Worm (Caenorhabditis elegans): ENCODE measurements around the gene F25E5.1.
"Not testable (repeated sequence)": the region's sequence is repeated elsewhere in the genome, so short reads cannot be mapped to it uniquely, and the experiment has no call there.

The F25E5.1 gene

ce11 chrV:7437538-7437937 lies 28.1 kb upstream of the F25E5.1 start, which contains the start of gene F25E5.9 (continued):
- peak; percentile 67 for TF ChIP-seq hmg-1.1 (GFP tag; IDR thresholded peaks at IDR 0.05)
- TF ChIP-seq dpl-1 (GFP tag; optimal IDR thresholded peaks at IDR 0.05): no peak
- TF ChIP-seq T26A8.4 (GFP tag; IDR thresholded peaks at IDR 0.05): no peak
- TF ChIP-seq rbr-2 (tag; optimal IDR thresholded peaks at IDR 0.05): peak; percentile 28
- TF ChIP-seq daf-19 (GFP tag; conservative IDR thresholded peaks at IDR 0.05): no peak

ce11 chrV:7437985-7438384 lies 27.7 kb upstream of the F25E5.1 start, which contains the start of gene F25E5.16:
Gene F25E5.16, plus strand, starts transcription at chrV:7438285.
- TF ChIP-seq lin-29 (GFP tag; IDR thresholded peaks at IDR 0.05) (no peak), spr-3 (GFP tag; optimal IDR thresholded peaks at IDR 0.05) (no peak), hif-1 (tag; optimal IDR thresholded peaks at IDR 0.05) (no peak), hlh-11 (tag; optimal IDR thresholded peaks at IDR 0.05) (no peak), mxl-3 (GFP tag; optimal IDR thresholded peaks at IDR 0.05) (no peak), skn-1 (tag; optimal IDR thresholded peaks at IDR 0.05) (no peak), lin-15B (tag; optimal IDR thresholded peaks at IDR 0.05) (no peak), dpl-1 (GFP tag; optimal IDR thresholded peaks at IDR 0.05) (no peak), fos-1 (tag; optimal IDR thresholded peaks at IDR 0.05) (no peak), egl-27 (tag; optimal IDR thresholded peaks at IDR 0.05) (no peak), daf-16 (GFP tag; optimal IDR thresholded peaks at IDR 0.05) (no peak), daf-16 (tag; optimal IDR thresholded peaks at IDR 0.05) (no peak), madf-9 (GFP tag; conservative IDR thresholded peaks at IDR 0.05) (no peak)

- TF ChIP-seq T26A8.4 (GFP tag; IDR thresholded peaks at IDR 0.05) (no peak), ztf-11 (tag; optimal IDR thresholded peaks at IDR 0.05) (no peak), nhr-28 (tag; optimal IDR thresholded peaks at IDR 0.05) (no peak), ceh-62 (tag; optimal IDR thresholded peaks at IDR 0.05) (no peak), spr-3 (GFP tag; optimal IDR thresholded peaks at IDR 0.05) (no peak), hmg-1.1 (GFP tag; IDR thresholded peaks at IDR 0.05) (no peak), F10B5.3 (tag; optimal IDR thresholded peaks at IDR 0.05) (no peak)
These were observed 25.9 kb upstream of the F25E5.1 start, which contains the start of gene try-13 for ce11 chrV:7439807-7440206. Gene try-13, plus strand, starts transcription at chrV:7440107.

ce11 chrV:7443480-7443879 lies 22.2 kb upstream of the F25E5.1 start:
- TF ChIP-seq zip-11 (GFP tag; IDR thresholded peaks at IDR 0.05) (peak; percentile 62; the same call in 1 of the 2 replicates), madf-5 (GFP tag; IDR thresholded peaks at IDR 0.05) (0 out of 4 replicates have a peak, but pooled peaks of 1 of the 2 experiments have one; percentile 17), arid-1 (GFP tag; conservative IDR thresholded peaks at IDR 0.05) (0 out of 2 replicates have a peak, but pooled peaks have one; percentile 41), tag-97 (GFP tag; IDR thresholded peaks at IDR 0.05) (0 out of 2 replicates have a peak, but pooled peaks have one; percentile 36), vab-7 (GFP tag; IDR thresholded peaks at IDR 0.05) (0 out of 2 replicates have a peak, but pooled peaks have one; percentile 25)

- TF ChIP-seq egl-43 (GFP tag; IDR thresholded peaks at IDR 0.05); fkh-10 (GFP tag; optimal IDR thresholded peaks at IDR 0.05); cey-2 (tag; optimal IDR thresholded peaks at IDR 0.05; ENCODE audit: borderline replicate concordance, insufficient read depth): not testable (repeated sequence)
These were observed 21.4 kb upstream of the F25E5.1 start, which contains the start of gene nhr-141 for ce11 chrV:7444331-7444730. Gene nhr-141, plus strand, starts transcription at chrV:7444661.

- TF ChIP-seq hlh-30 (tag; optimal IDR thresholded peaks at IDR 0.05; ENCODE audit: insufficient read depth) (peak; percentile 14), mxl-2 (GFP tag; conservative IDR thresholded peaks at IDR 0.05) (no peak), F49E8.2 (tag; optimal IDR thresholded peaks at IDR 0.05; ENCODE audit: borderline replicate concordance) (no peak), jun-1 (tag; optimal IDR thresholded peaks at IDR 0.05) (no peak), nhr-28 (tag; optimal IDR thresholded peaks at IDR 0.05) (peak; percentile 44), lin-29 (GFP tag; IDR thresholded peaks at IDR 0.05) (no peak), ceh-20 (GFP tag; IDR thresholded peaks at IDR 0.05) (no peak), ama-1 (optimal IDR thresholded peaks at IDR 0.05) (no peak)
These were observed 18.7 kb upstream of the F25E5.1 start, which contains the start of gene F25E5.5 for ce11 chrV:7446965-7447364. Gene F25E5.5, plus strand, starts transcription at chrV:7447265.
